Worm (Caenorhabditis elegans) whole organism, young adult: ENCODE data around the gene F18A11.5.

Experiments used
- F55B11.4 ChIP-seq: sonication (generic microtip); optimal IDR thresholded peaks from 2 replicates; lab custom pipeline; 2016; ENCODE audit warnings: missing compliant biosample characterization, missing genetic modification characterization, borderline replicate concordance; ENCODE audit not compliant: insufficient read depth
- attf-5 ChIP-seq: fragments of 200-800 bp; sonication (Bioruptor generic); optimal IDR thresholded peaks from 2 replicates; lab custom pipeline; 2018; ENCODE audit warnings: mild to moderate bottlenecking, missing genetic modification characterization, missing compliant biosample characterization
- ceh-40 ChIP-seq: fragments of 200-800 bp; sonication (Bioruptor generic); IDR thresholded peaks from 2 replicates; pipeline ENCODE4 v1.3.6; 2022; ENCODE audit warnings: missing genetic modification characterization, missing compliant biosample characterization
- dpff-1 ChIP-seq: sonication (generic microtip); optimal IDR thresholded peaks from 2 replicates; lab custom pipeline; 2017; ENCODE audit warnings: mild to moderate bottlenecking, missing genetic modification characterization, missing compliant biosample characterization
- hlh-12 ChIP-seq: sonication (generic microtip); optimal IDR thresholded peaks from 2 replicates; lab custom pipeline; 2016; ENCODE audit warnings: missing genetic modification characterization, missing compliant biosample characterization
- let-526 ChIP-seq: fragments of 200-800 bp; sonication (Bioruptor generic); IDR thresholded peaks from 2 replicates; pipeline ENCODE4 v1.3.6; 2022; ENCODE audit warnings: missing genetic modification reagents, missing genetic modification characterization, missing compliant biosample characterization
- madf-8 ChIP-seq: fragments of 200-800 bp; sonication (Bioruptor generic); conservative IDR thresholded peaks from 2 replicates; pipeline ENCODE4 v1.3.6; 2022; ENCODE audit warnings: missing genetic modification reagents, missing genetic modification characterization, missing compliant biosample characterization
- nfya-1 ChIP-seq: sonication (generic microtip); optimal IDR thresholded peaks from 2 replicates; lab custom pipeline; 2017; ENCODE audit warnings: antibody characterized with exemption, missing compliant biosample characterization, missing genetic modification characterization, borderline replicate concordance; ENCODE audit not compliant: insufficient read depth
- sea-2 ChIP-seq: fragments of 200-800 bp; sonication (Bioruptor generic); IDR thresholded peaks from 2 replicates; pipeline ENCODE4 v1.3.6; 2022; ENCODE audit warnings: missing genetic modification characterization, missing compliant biosample characterization
- snpc-1.3 ChIP-seq: sonication (generic microtip); optimal IDR thresholded peaks from 2 replicates; lab custom pipeline; 2017; ENCODE audit warnings: missing genetic modification characterization, mild to moderate bottlenecking, missing compliant biosample characterization, antibody characterized with exemption, moderate library complexity, missing genotype, missing genetic modification reagents; ENCODE audit not compliant: insufficient read depth
- ztf-26 ChIP-seq: sonication (generic microtip); optimal IDR thresholded peaks from 2 replicates; lab custom pipeline; 2017; ENCODE audit warnings: missing genetic modification characterization, missing compliant biosample characterization
- ztf-3 ChIP-seq: fragments of 200-800 bp; sonication (Bioruptor generic); optimal IDR thresholded peaks from 2 replicates; lab custom pipeline; 2018; ENCODE audit warnings: mild to moderate bottlenecking, missing genetic modification characterization, missing compliant biosample characterization

- TF ChIP-seq attf-5 (GFP tag; lab: Kevin White, UChicago) (no peak), hlh-12 (tag; lab: Kevin White, UChicago) (no peak), snpc-1.3 (tag; lab: Kevin White, UChicago) (no peak), madf-8 (GFP tag; lab: Robert Waterston, UW) (no peak), F55B11.4 (tag; lab: Kevin White, UChicago) (no peak), let-526 (no peak), nfya-1 (tag; lab: Kevin White, UChicago) (no peak), ztf-3 (no peak), dpff-1 (no peak), ceh-40 (no peak), ztf-26 (tag; lab: Kevin White, UChicago) (no peak), sea-2 (GFP tag; lab: Robert Waterston, UW) (no peak)
Observed at ce11 chrII:13003244-13003643, 10.8 kb downstream of the F18A11.5 start.
